Worm (Caenorhabditis elegans): ENCODE results near the gene T28H11.8.
A peak's percentile ranks its signal among the peaks of the same experiment; 100 is the strongest.

DNA sequence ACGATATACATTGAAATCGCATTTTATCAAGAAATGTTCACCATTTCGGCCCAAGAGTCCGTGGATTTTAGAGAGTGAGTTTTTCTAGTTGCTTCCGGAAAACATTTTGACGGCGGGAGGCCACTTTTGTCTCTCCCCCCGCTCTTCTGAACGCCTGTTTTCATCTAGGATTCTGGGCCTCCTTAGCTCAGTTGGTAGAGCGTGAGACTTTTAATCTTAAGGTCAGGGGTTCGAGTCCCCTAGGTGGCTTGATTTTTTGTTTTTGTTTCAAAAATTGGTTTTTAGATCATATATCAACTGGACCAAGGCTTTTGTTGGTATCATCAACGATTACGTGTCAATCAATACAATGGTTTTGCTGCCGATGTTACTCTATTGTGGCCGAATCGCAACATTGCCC lies 18.3 kb upstream of the T28H11.8 start:
- TF ChIP-seq nfya-1 (tag; optimal IDR thresholded peaks at IDR 0.05; ENCODE audit: insufficient read depth) (no peak), jun-1 (tag; optimal IDR thresholded peaks at IDR 0.05) (no peak), snpc-4 (tag; optimal IDR thresholded peaks at IDR 0.05) (peak; percentile 35), nhr-77 (tag; optimal IDR thresholded peaks at IDR 0.05) (no peak), daf-12 (tag; optimal IDR thresholded peaks at IDR 0.05) (no peak), nhr-12 (tag; optimal IDR thresholded peaks at IDR 0.05) (no peak), ceh-82 (tag; optimal IDR thresholded peaks at IDR 0.05) (no peak), ZK546.5 (tag; optimal IDR thresholded peaks at IDR 0.05) (no peak), nhr-76 (tag; optimal IDR thresholded peaks at IDR 0.05) (no peak)

Measured in whole organism, L3 larva.